Worm (Caenorhabditis elegans) whole organism, late embryonic: ENCODE measurements around the gene F17C11.6.

ENCODE experiments used
- C38D4.7 ChIP-seq: fragments of 200-800 bp; sonication (Bioruptor generic); optimal IDR thresholded peaks from 2 replicates; lab custom pipeline; 2018; ENCODE audit warnings: mild to moderate bottlenecking, missing genetic modification characterization, moderate library complexity, missing compliant biosample characterization
- F13H6.1 ChIP-seq: sonication (generic microtip); optimal IDR thresholded peaks from 2 replicates; lab custom pipeline; 2016; ENCODE audit warnings: missing genetic modification characterization, missing compliant biosample characterization
- K02D7.2 ChIP-seq: sonication (generic microtip); optimal IDR thresholded peaks from 2 replicates; lab custom pipeline; 2017; ENCODE audit warnings: mild to moderate bottlenecking, missing genetic modification characterization, missing compliant biosample characterization
- K09A11.1 ChIP-seq: sonication (generic microtip); optimal IDR thresholded peaks from 2 replicates; lab custom pipeline; 2017; ENCODE audit warnings: antibody characterized with exemption, mild to moderate bottlenecking, missing genetic modification characterization, missing compliant biosample characterization; ENCODE audit not compliant: insufficient read depth
- Y22D7AL.16 ChIP-seq: sonication (generic microtip); optimal IDR thresholded peaks from 2 replicates; lab custom pipeline; 2016; ENCODE audit warnings: missing genetic modification characterization, missing compliant biosample characterization
- ama-1 ChIP-seq: fragments of 150-350 bp; optimal IDR thresholded peaks from 2 replicates; lab custom pipeline; 2014
- ceh-14 ChIP-seq: sonication (generic microtip); optimal IDR thresholded peaks from 2 replicates; lab custom pipeline; 2016; ENCODE audit warnings: missing genotype, missing genetic modification characterization, missing compliant biosample characterization
- ceh-19 ChIP-seq: fragments of 200-800 bp; sonication (Bioruptor generic); optimal IDR thresholded peaks from 2 replicates; lab custom pipeline; 2018; ENCODE audit warnings: mild to moderate bottlenecking, missing genetic modification characterization, missing compliant biosample characterization
- ceh-2 ChIP-seq: sonication (generic microtip); optimal IDR thresholded peaks from 2 replicates; lab custom pipeline; 2016; ENCODE audit warnings: missing genotype, missing genetic modification characterization, missing compliant biosample characterization
- ceh-22 ChIP-seq: sonication (generic microtip); optimal IDR thresholded peaks from 2 replicates; lab custom pipeline; 2017; ENCODE audit warnings: missing biosample characterization, missing genetic modification characterization
- ceh-24 ChIP-seq: sonication (generic microtip); optimal IDR thresholded peaks from 2 replicates; lab custom pipeline; 2016; ENCODE audit warnings: mild to moderate bottlenecking, missing genetic modification characterization, missing compliant biosample characterization
- ceh-30 ChIP-seq: fragments of 150-350 bp; optimal IDR thresholded peaks from 2 replicates; lab custom pipeline; 2014; ENCODE audit warnings: missing biosample characterization, missing genetic modification characterization
- ceh-31 ChIP-seq: sonication (generic microtip); optimal IDR thresholded peaks from 2 replicates; lab custom pipeline; 2016; ENCODE audit warnings: missing genetic modification characterization, missing compliant biosample characterization
- ceh-34 ChIP-seq: sonication (generic microtip); optimal IDR thresholded peaks from 2 replicates; lab custom pipeline; 2016; ENCODE audit warnings: mild to moderate bottlenecking, missing genetic modification characterization, missing compliant biosample characterization
- ceh-48 ChIP-seq: sonication (generic microtip); optimal IDR thresholded peaks from 2 replicates; lab custom pipeline; 2016; ENCODE audit warnings: missing genetic modification characterization, inconsistent platforms, missing compliant biosample characterization
- ceh-6 ChIP-seq: fragments of 200-800 bp; sonication (Bioruptor generic); optimal IDR thresholded peaks from 2 replicates; lab custom pipeline; 2018; ENCODE audit warnings: mild to moderate bottlenecking, missing genetic modification characterization, missing compliant biosample characterization
- ceh-9 ChIP-seq: sonication (generic microtip); optimal IDR thresholded peaks from 2 replicates; lab custom pipeline; 2016; ENCODE audit warnings: mild to moderate bottlenecking, missing genetic modification characterization, inconsistent platforms, missing compliant biosample characterization
- che-1 ChIP-seq: sonication (generic microtip); optimal IDR thresholded peaks from 2 replicates; lab custom pipeline; 2016; ENCODE audit warnings: mild to moderate bottlenecking, missing genetic modification characterization, missing compliant biosample characterization
- dve-1 ChIP-seq: sonication (generic microtip); optimal IDR thresholded peaks from 2 replicates; lab custom pipeline; 2017; ENCODE audit warnings: antibody characterized with exemption, mild to moderate bottlenecking, missing genetic modification characterization, missing compliant biosample characterization
- elt-2 ChIP-seq: sonication (generic microtip); optimal IDR thresholded peaks from 2 replicates; lab custom pipeline; 2016; ENCODE audit warnings: missing genetic modification reagents, missing genetic modification characterization, missing compliant biosample characterization
- elt-4 ChIP-seq: sonication (generic microtip); optimal IDR thresholded peaks from 2 replicates; lab custom pipeline; 2016; ENCODE audit warnings: missing genetic modification characterization, missing compliant biosample characterization
- ets-4 ChIP-seq: sonication (generic microtip); optimal IDR thresholded peaks from 2 replicates; lab custom pipeline; 2016; ENCODE audit warnings: missing genetic modification characterization, missing compliant biosample characterization
- eyg-1 ChIP-seq: sonication (generic microtip); optimal IDR thresholded peaks from 2 replicates; lab custom pipeline; 2016; ENCODE audit warnings: missing genotype, missing genetic modification characterization, missing compliant biosample characterization
- fkh-10 ChIP-seq: fragments of 150-350 bp; optimal IDR thresholded peaks from 2 replicates; lab custom pipeline; 2014; ENCODE audit warnings: missing biosample characterization, missing genetic modification reagents, missing genetic modification characterization
- fkh-6 ChIP-seq: sonication (generic microtip); optimal IDR thresholded peaks from 2 replicates; lab custom pipeline; 2016; ENCODE audit warnings: missing genetic modification characterization, missing compliant biosample characterization
- hlh-30 ChIP-seq: sonication (generic microtip); optimal IDR thresholded peaks from 2 replicates; lab custom pipeline; 2017; ENCODE audit warnings: antibody characterized with exemption, missing genetic modification characterization, missing compliant biosample characterization; ENCODE audit not compliant: insufficient read depth
- lin-11 ChIP-seq: fragments of 200-800 bp; sonication (Bioruptor generic); optimal IDR thresholded peaks from 2 replicates; lab custom pipeline; 2018; ENCODE audit warnings: mild to moderate bottlenecking, missing genetic modification characterization, missing compliant biosample characterization
- pag-3 ChIP-seq: sonication (generic microtip); optimal IDR thresholded peaks from 2 replicates; lab custom pipeline; 2016; ENCODE audit warnings: missing compliant biosample characterization, missing genetic modification characterization, borderline replicate concordance
- pat-9 ChIP-seq: fragments of 200-800 bp; sonication (Bioruptor generic); optimal IDR thresholded peaks from 2 replicates; lab custom pipeline; 2018; ENCODE audit warnings: mild to moderate bottlenecking, missing genetic modification characterization, moderate library complexity, missing compliant biosample characterization
- pax-1 ChIP-seq: fragments of 150-350 bp; optimal IDR thresholded peaks from 2 replicates; lab custom pipeline; 2014; ENCODE audit warnings: missing biosample characterization, missing genetic modification characterization
- pha-2 ChIP-seq: sonication (generic microtip); optimal IDR thresholded peaks from 2 replicates; lab custom pipeline; 2017; ENCODE audit warnings: mild to moderate bottlenecking, missing genetic modification characterization, missing compliant biosample characterization
- pqm-1 ChIP-seq: sonication (generic microtip); optimal IDR thresholded peaks from 2 replicates; lab custom pipeline; 2016; ENCODE audit warnings: missing genetic modification characterization, missing compliant biosample characterization
- pros-1 ChIP-seq: fragments of 150-350 bp; optimal IDR thresholded peaks from 2 replicates; lab custom pipeline; 2014; ENCODE audit warnings: missing biosample characterization, missing genetic modification reagents, missing genetic modification characterization
- ref-2 ChIP-seq: sonication (generic microtip); optimal IDR thresholded peaks from 2 replicates; lab custom pipeline; 2016; ENCODE audit warnings: missing genetic modification characterization, missing compliant biosample characterization
- sdc-2 ChIP-seq: sonication (generic microtip); optimal IDR thresholded peaks from 2 replicates; lab custom pipeline; 2016; ENCODE audit warnings: missing genotype, missing genetic modification characterization, missing compliant biosample characterization
- syd-9 ChIP-seq: sonication (generic microtip); optimal IDR thresholded peaks from 2 replicates; lab custom pipeline; 2016; ENCODE audit warnings: mild to moderate bottlenecking, missing genetic modification characterization, moderate library complexity, missing compliant biosample characterization
- tbx-2 ChIP-seq: sonication (generic microtip); optimal IDR thresholded peaks from 2 replicates; lab custom pipeline; 2016; ENCODE audit warnings: missing genetic modification characterization, missing compliant biosample characterization
- ttx-3 ChIP-seq: sonication (generic microtip); optimal IDR thresholded peaks from 2 replicates; lab custom pipeline; 2016; ENCODE audit warnings: missing genetic modification reagents, missing genetic modification characterization, missing compliant biosample characterization
- unc-55 ChIP-seq: sonication (generic microtip); optimal IDR thresholded peaks from 2 replicates; lab custom pipeline; 2017; ENCODE audit warnings: missing biosample characterization, missing genetic modification reagents, missing genetic modification characterization

The F17C11.6 gene

ce11 chrV:10965501-10965900, 10.6 kb downstream of the F17C11.6 start, which contains the start of the genes ctf-4 and eef-1G (continued):
- no peak for TF ChIP-seq ceh-30 (tag; lab: Kevin White, UChicago)
- TF ChIP-seq pax-1 = no peak
- no peak for TF ChIP-seq ttx-3 (tag; lab: Kevin White, UChicago)
- TF ChIP-seq lin-11 (tag; lab: Kevin White, UChicago) = no peak
- peak; percentile 18 for TF ChIP-seq hlh-30 (tag; lab: Kevin White, UChicago)
- TF ChIP-seq unc-55 (GFP tag; lab: Kevin White, UChicago) = peak; percentile 85
- no peak for TF ChIP-seq ama-1 (lab: Kevin White, UChicago)
- TF ChIP-seq tbx-2 (tag; lab: Kevin White, UChicago) = peak; percentile 72
- TF ChIP-seq ets-4 (tag; lab: Kevin White, UChicago) = peak; percentile 29
- TF ChIP-seq ceh-48 (tag; lab: Kevin White, UChicago) = no peak
- no peak for TF ChIP-seq pag-3
- no peak for TF ChIP-seq ceh-22 (tag; lab: Kevin White, UChicago)
- no peak for TF ChIP-seq eyg-1 (tag; lab: Kevin White, UChicago)
- no peak for TF ChIP-seq fkh-10 (GFP tag; lab: Kevin White, UChicago)
- TF ChIP-seq ceh-2 = peak; percentile 18
- no peak for TF ChIP-seq F13H6.1 (tag; lab: Kevin White, UChicago)
- TF ChIP-seq pros-1 (tag; lab: Kevin White, UChicago) = peak; percentile 5
- no peak for TF ChIP-seq ceh-19
- no peak for TF ChIP-seq fkh-6
- TF ChIP-seq ceh-31 = peak; percentile 64
- peak; percentile 30 for TF ChIP-seq ceh-14
- TF ChIP-seq ceh-9 = no peak
- TF ChIP-seq ref-2 = peak; percentile 72
- TF ChIP-seq dve-1 (tag; lab: Kevin White, UChicago) = peak; percentile 85
- no peak for TF ChIP-seq pha-2
- peak; percentile 25 for TF ChIP-seq syd-9 (tag; lab: Kevin White, UChicago)
- no peak for TF ChIP-seq sdc-2 (tag; lab: Kevin White, UChicago)

ce11 chrV:10966874-10967273, 12.0 kb downstream of the F17C11.6 start:
- no peak for TF ChIP-seq ttx-3 (tag; lab: Kevin White, UChicago)
- TF ChIP-seq pax-1 = no peak
- TF ChIP-seq K09A11.1 = no peak
- no peak for TF ChIP-seq pat-9 (tag; lab: Kevin White, UChicago)

ce11 chrV:10967594-10968273, 12.8 kb downstream of the F17C11.6 start:
- TF ChIP-seq elt-4 (tag; lab: Kevin White, UChicago) (no peak), ceh-6 (GFP tag; lab: Kevin White, UChicago) (no peak), ama-1 (lab: Kevin White, UChicago) (no peak), ceh-34 (no peak), che-1 (tag; lab: Kevin White, UChicago) (no peak), K02D7.2 (tag; lab: Kevin White, UChicago) (no peak), pros-1 (tag; lab: Kevin White, UChicago) (no peak), pax-1 (no peak), Y22D7AL.16 (tag; lab: Kevin White, UChicago) (no peak), C38D4.7 (GFP tag; lab: Kevin White, UChicago) (no peak), sdc-2 (tag; lab: Kevin White, UChicago) (no peak), ceh-24 (no peak), eyg-1 (tag; lab: Kevin White, UChicago) (no peak), unc-55 (GFP tag; lab: Kevin White, UChicago) (no peak), pqm-1 (tag; lab: Kevin White, UChicago) (no peak), ceh-30 (tag; lab: Kevin White, UChicago) (no peak), elt-2 (tag; lab: Kevin White, UChicago) (no peak)
- TF ChIP-seq, all 69 proteins: peak for 0
